Worm (Caenorhabditis elegans): Measurements from ENCODE around the gene rps-28.

- TF ChIP-seq elt-2 (tag; optimal IDR thresholded peaks at IDR 0.05) = peak; percentile 38
- TF ChIP-seq zag-1 (tag; optimal IDR thresholded peaks at IDR 0.05) = no peak
- TF ChIP-seq elt-3 (tag; optimal IDR thresholded peaks at IDR 0.05) = no peak
- TF ChIP-seq unc-62 (GFP tag; optimal IDR thresholded peaks at IDR 0.05) = no peak
- TF ChIP-seq nfya-1 (tag; optimal IDR thresholded peaks at IDR 0.05; ENCODE audit: insufficient read depth) = no peak
- TF ChIP-seq nhr-76 (tag; optimal IDR thresholded peaks at IDR 0.05) = no peak
- no peak for TF ChIP-seq lin-39 (tag; optimal IDR thresholded peaks at IDR 0.05)
- no peak for TF ChIP-seq skn-1 (tag; optimal IDR thresholded peaks at IDR 0.05)
Observed at ce11 chrIV:1619519-1620311, 39.8 kb upstream of the rps-28 start, which contains the start of gene nhr-92.

Data from whole organism, L3 larva.